Fruit fly (Drosophila melanogaster): ENCODE data around the gene norpA.

norpA gene

dm6 chrX:4323911-4324368 is 1.5 kb downstream of the norpA start (continued):
- TF ChIP-seq cas (GFP tag; IDR thresholded peaks at IDR 0.05) (0 out of 2 replicates have a peak, but pooled peaks have one; percentile 53), bcd (GFP tag; optimal IDR thresholded peaks at IDR 0.05) (peak; percentile 66), CG2120 (GFP tag; optimal IDR thresholded peaks at IDR 0.05) (peak; percentile 83), CG8281 (tag; optimal IDR thresholded peaks at IDR 0.05) (peak; percentile 38), CG7372 (GFP tag; IDR thresholded peaks at IDR 0.05) (peak; percentile 37; the same call in 1 of the 2 replicates), CG17829 (tag; optimal IDR thresholded peaks at IDR 0.05) (peak; percentile 28), Hand (GFP tag; optimal IDR thresholded peaks at IDR 0.05) (no peak), exex (tag; optimal IDR thresholded peaks at IDR 0.05) (peak; percentile 26), TFAM (GFP tag; optimal IDR thresholded peaks at IDR 0.05) (no peak), CG16779 (GFP tag; IDR thresholded peaks at IDR 0.05) (0 out of 2 replicates have a peak, but pooled peaks have one; percentile 23), Scr (GFP tag; IDR thresholded peaks at IDR 0.05; ENCODE audit: partially characterized antibody) (no peak), dmrt11E (tag; optimal IDR thresholded peaks at IDR 0.05) (peak; percentile 3), CG15269 (tag; optimal IDR thresholded peaks at IDR 0.05) (peak; percentile 74), CG31388 (GFP tag; optimal IDR thresholded peaks at IDR 0.05) (no peak), cato (GFP tag; optimal IDR thresholded peaks at IDR 0.05; ENCODE audit: borderline replicate concordance) (no peak), btn (GFP tag; optimal IDR thresholded peaks at IDR 0.05) (no peak), oc (tag; optimal IDR thresholded peaks at IDR 0.05) (no peak), nerfin-1 (tag; optimal IDR thresholded peaks at IDR 0.05) (no peak), CG32532 (GFP tag; IDR thresholded peaks at IDR 0.05) (peak; percentile 83), NC2α (GFP tag; optimal IDR thresholded peaks at IDR 0.05) (no peak), Ptx1 (GFP tag; IDR thresholded peaks at IDR 0.05) (peak; percentile 65), Dip3 (GFP tag; optimal IDR thresholded peaks at IDR 0.05) (peak; percentile 65), phol (tag; optimal IDR thresholded peaks at IDR 0.05) (peak; percentile 70), CG12155 (GFP tag; optimal IDR thresholded peaks at IDR 0.05) (peak; percentile 49), CG10543 (GFP tag; optimal IDR thresholded peaks at IDR 0.05) (peak; percentile 12), CG18476 (GFP tag; optimal IDR thresholded peaks at IDR 0.05) (peak; percentile 33), CG8290 (GFP tag; optimal IDR thresholded peaks at IDR 0.05) (no peak), CG8290 (tag; optimal IDR thresholded peaks at IDR 0.05) (peak in 1 of 2 experiments; percentile 58), Hr3 (GFP tag; optimal IDR thresholded peaks at IDR 0.05) (peak; percentile 47), mirr (GFP tag; optimal IDR thresholded peaks at IDR 0.05) (peak; percentile 20), Trl (optimal IDR thresholded peaks at IDR 0.05) (no peak), Trl (GFP tag; optimal IDR thresholded peaks at IDR 0.05) (peak; percentile 8), tx (GFP tag; optimal IDR thresholded peaks at IDR 0.05) (peak; percentile 21), dati (GFP tag; IDR thresholded peaks at IDR 0.05) (no peak), BEAF-32 (GFP tag; optimal IDR thresholded peaks at IDR 0.05) (no peak), kah (GFP tag; optimal IDR thresholded peaks at IDR 0.05) (peak; percentile 76), kni (GFP tag; optimal IDR thresholded peaks at IDR 0.05) (no peak), Atf6 (GFP tag; IDR thresholded peaks at IDR 0.05) (peak; percentile 16; the same call in 1 of the 2 replicates), jumu (GFP tag; optimal IDR thresholded peaks at IDR 0.05) (peak; percentile 41), CG6813 (GFP tag; optimal IDR thresholded peaks at IDR 0.05) (peak; percentile 48), CG12071 (GFP tag; optimal IDR thresholded peaks at IDR 0.05) (peak; percentile 18), aop (GFP tag; IDR thresholded peaks at IDR 0.05) (no peak), esg (GFP tag; conservative IDR thresholded peaks at IDR 0.05) (peak; percentile 49), CG1603 (tag; optimal IDR thresholded peaks at IDR 0.05) (peak; percentile 21), CG9876 (GFP tag; optimal IDR thresholded peaks at IDR 0.05) (no peak), CG6689 (GFP tag; IDR thresholded peaks at IDR 0.05) (peak; percentile 45; the same call in 1 of the 2 replicates), al (GFP tag; IDR thresholded peaks at IDR 0.05) (peak; percentile 35; the same call in 1 of the 2 replicates), Fer1 (GFP tag; optimal IDR thresholded peaks at IDR 0.05) (peak; percentile 60), Bdp1 (GFP tag; optimal IDR thresholded peaks at IDR 0.05) (peak; percentile 21), CG10979 (tag; optimal IDR thresholded peaks at IDR 0.05) (peak; percentile 37), CG9817 (tag; optimal IDR thresholded peaks at IDR 0.05) (peak; percentile 67)

Data from whole organism, embryonic.